Fruit fly (Drosophila melanogaster) whole organism, prepupa: ENCODE data around the gene esg.

Source experiments
- CG11294 ChIP-seq: fragments of 200-800 bp; sonication (Bioruptor generic); IDR thresholded peaks from 2 replicates; pipeline ENCODE4 v1.3.6; 2022; ENCODE audit warnings: missing biosample characterization, missing genetic modification characterization
- CG3919 ChIP-seq: fragments of 200-800 bp; sonication (Bioruptor generic); optimal IDR thresholded peaks from 3 replicates; lab custom pipeline; 2016; ENCODE audit warnings: missing biosample characterization, missing genetic modification characterization
- CG6854 ChIP-seq: fragments of 200-800 bp; sonication (Bioruptor generic); optimal IDR thresholded peaks from 2 replicates; lab custom pipeline; 2017; ENCODE audit warnings: missing biosample characterization, mild to moderate bottlenecking, missing genetic modification characterization
- Gug ChIP-seq: fragments of 200-800 bp; sonication (Bioruptor generic); IDR thresholded peaks from 2 replicates; pipeline ENCODE4 v1.3.6; 2022; ENCODE audit warnings: missing biosample characterization, missing genetic modification characterization
- Sox102F ChIP-seq: fragments of 200-800 bp; sonication (Bioruptor generic); optimal IDR thresholded peaks from 2 replicates; lab custom pipeline; 2016; ENCODE audit warnings: missing biosample characterization, mild to moderate bottlenecking, missing genetic modification characterization
- cyc ChIP-seq: fragments of 200-800 bp; sonication (Bioruptor generic); optimal IDR thresholded peaks from 3 replicates; lab custom pipeline; 2016; ENCODE audit warnings: missing biosample characterization, missing genetic modification characterization
- esn ChIP-seq: fragments of 200-800 bp; sonication (Bioruptor generic); optimal IDR thresholded peaks from 2 replicates; lab custom pipeline; 2016; ENCODE audit warnings: missing biosample characterization, mild to moderate bottlenecking, missing genetic modification characterization, moderate library complexity

DNA sequence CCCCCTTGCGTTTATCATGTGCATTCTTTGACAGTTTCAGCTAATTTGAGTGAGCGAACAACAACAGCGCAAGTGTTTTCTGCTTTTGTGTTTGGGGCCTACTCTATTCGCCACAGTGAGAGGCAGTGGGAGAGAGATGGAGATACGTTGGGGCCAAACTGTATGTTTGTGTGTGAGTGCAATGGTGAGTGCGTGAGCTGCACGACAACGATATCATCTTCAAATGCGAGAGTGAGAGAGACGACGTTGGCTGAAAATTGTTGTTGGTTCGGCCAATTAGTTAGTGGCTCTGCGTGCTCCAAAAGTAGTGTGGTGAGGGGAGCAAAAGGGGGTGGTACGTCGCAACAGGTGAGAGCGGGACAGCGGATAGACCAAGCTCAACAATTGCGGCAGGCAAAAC, 5.9 kb downstream of the esg start:
- no peak for TF ChIP-seq cyc (GFP tag; lab: Kevin White, UChicago)
- no peak for TF ChIP-seq CG6854
- no peak for TF ChIP-seq CG3919 (GFP tag; lab: Kevin White, UChicago)
- TF ChIP-seq Gug (GFP tag; lab: Robert Waterston, UW), result no peak
- no peak for TF ChIP-seq CG11294 (GFP tag; lab: Robert Waterston, UW)
- TF ChIP-seq Sox102F, result no peak
- no peak for TF ChIP-seq esn (GFP tag; lab: Kevin White, UChicago)
